Worm (Caenorhabditis elegans): Measurements from ENCODE around the gene F54B11.11.
A peak's percentile ranks its signal among the peaks of the same experiment; 100 is the strongest.

F54B11.11 gene

DNA sequence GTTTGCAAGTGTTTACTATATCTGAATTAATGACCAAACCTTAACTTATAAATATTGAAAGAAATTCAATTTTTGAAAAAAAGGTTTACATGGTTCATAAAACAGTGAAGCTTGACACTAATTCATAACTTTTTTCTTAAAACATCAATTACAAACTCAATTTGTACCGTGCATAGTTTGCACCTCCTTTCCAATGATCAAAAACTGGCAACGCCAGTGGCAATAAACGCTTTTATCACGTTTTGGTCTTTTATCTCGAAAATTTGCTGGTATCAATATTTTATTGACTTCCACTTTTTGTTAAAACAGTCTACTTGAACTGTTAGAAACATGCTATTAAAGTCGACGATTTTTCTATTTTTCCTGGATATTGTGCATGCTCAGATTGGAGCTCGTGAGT is at the start of gene F54B11.11:
F54B11.11 (plus strand) TSS at position 301 of the 400 bp plus-strand sequence.
- TF ChIP-seq egl-27 (tag; optimal IDR thresholded peaks at IDR 0.05) (no peak), nhr-129 (tag; optimal IDR thresholded peaks at IDR 0.05) (no peak), F13H6.1 (tag; optimal IDR thresholded peaks at IDR 0.05) (no peak), ZK546.5 (tag; optimal IDR thresholded peaks at IDR 0.05) (no peak), mbf-1 (tag; optimal IDR thresholded peaks at IDR 0.05) (no peak)

- TF ChIP-seq sma-3 (GFP tag; optimal IDR thresholded peaks at IDR 0.05): no peak
- no peak for TF ChIP-seq elt-3 (tag; optimal IDR thresholded peaks at IDR 0.05)
- TF ChIP-seq gmeb-1 (tag; optimal IDR thresholded peaks at IDR 0.05): no peak
- no peak for TF ChIP-seq unc-39 (tag; optimal IDR thresholded peaks at IDR 0.05)
- TF ChIP-seq ceh-82 (tag; optimal IDR thresholded peaks at IDR 0.05): no peak
- TF ChIP-seq nhr-77 (tag; optimal IDR thresholded peaks at IDR 0.05): no peak
- TF ChIP-seq blmp-1 (tag; optimal IDR thresholded peaks at IDR 0.05; ENCODE audit: insufficient read depth): no peak
- TF ChIP-seq crh-2 (tag; optimal IDR thresholded peaks at IDR 0.05): no peak
- TF ChIP-seq ceh-16 (tag; optimal IDR thresholded peaks at IDR 0.05): no peak
- TF ChIP-seq dmd-4 (tag; optimal IDR thresholded peaks at IDR 0.05): no peak
- TF ChIP-seq unc-55 (GFP tag; optimal IDR thresholded peaks at IDR 0.05): no peak
- TF ChIP-seq nhr-21 (tag; optimal IDR thresholded peaks at IDR 0.05): no peak
- no peak for TF ChIP-seq ztf-11 (tag; optimal IDR thresholded peaks at IDR 0.05)
- no peak for TF ChIP-seq nhr-25 (tag; optimal IDR thresholded peaks at IDR 0.05)
Measured at ce11 chrX:13530015-13530778, 48.4 kb upstream of the F54B11.11 start.

ce11 chrX:13532424-13533309 is 45.9 kb upstream of the F54B11.11 start, which contains the start of gene acr-12:
Gene acr-12, plus strand, starts transcription at chrX:13532853.
- TF ChIP-seq lin-11 (tag; optimal IDR thresholded peaks at IDR 0.05) (no peak), nhr-25 (tag; optimal IDR thresholded peaks at IDR 0.05) (no peak), lsy-2 (tag; optimal IDR thresholded peaks at IDR 0.05) (no peak), sma-9 (GFP tag; optimal IDR thresholded peaks at IDR 0.05) (peak; percentile 2), sma-9 (tag; optimal IDR thresholded peaks at IDR 0.05) (no peak), sma-3 (GFP tag; optimal IDR thresholded peaks at IDR 0.05) (no peak), nhr-11 (tag; optimal IDR thresholded peaks at IDR 0.05) (no peak), fos-1 (tag; optimal IDR thresholded peaks at IDR 0.05) (no peak), ceh-16 (tag; optimal IDR thresholded peaks at IDR 0.05) (no peak), ZK546.5 (tag; optimal IDR thresholded peaks at IDR 0.05) (no peak), nhr-6 (tag; optimal IDR thresholded peaks at IDR 0.05) (no peak), nhr-129 (tag; optimal IDR thresholded peaks at IDR 0.05) (no peak), unc-55 (GFP tag; optimal IDR thresholded peaks at IDR 0.05) (peak; percentile 17)

- TF ChIP-seq ama-1 (optimal IDR thresholded peaks at IDR 0.05): no peak
- TF ChIP-seq ceh-16 (tag; optimal IDR thresholded peaks at IDR 0.05): no peak
- TF ChIP-seq elt-3 (tag; optimal IDR thresholded peaks at IDR 0.05): no peak
- no peak for TF ChIP-seq R02D3.7 (tag; optimal IDR thresholded peaks at IDR 0.05)
- no peak for TF ChIP-seq nhr-10 (tag; optimal IDR thresholded peaks at IDR 0.05)
- no peak for TF ChIP-seq fos-1 (tag; optimal IDR thresholded peaks at IDR 0.05)
- no peak for TF ChIP-seq ztf-4 (tag; optimal IDR thresholded peaks at IDR 0.05)
- no peak for TF ChIP-seq peb-1 (tag; optimal IDR thresholded peaks at IDR 0.05)
- no peak for TF ChIP-seq ztf-11 (tag; optimal IDR thresholded peaks at IDR 0.05)
- TF ChIP-seq aly-2 (tag; optimal IDR thresholded peaks at IDR 0.05): no peak
Measured at ce11 chrX:13536759-13537158, 41.8 kb upstream of the F54B11.11 start, which contains the start of gene R01E6.5. Gene R01E6.5, plus strand, starts transcription at chrX:13537059.

- TF ChIP-seq fos-1 (tag; optimal IDR thresholded peaks at IDR 0.05) (peak; percentile 22), lin-39 (tag; optimal IDR thresholded peaks at IDR 0.05) (no peak), ztf-4 (tag; optimal IDR thresholded peaks at IDR 0.05) (peak; percentile 10), egl-27 (tag; optimal IDR thresholded peaks at IDR 0.05) (no peak), nhr-10 (tag; optimal IDR thresholded peaks at IDR 0.05) (no peak), mdl-1 (tag; optimal IDR thresholded peaks at IDR 0.05) (peak; percentile 20 to 49), ceh-82 (tag; optimal IDR thresholded peaks at IDR 0.05) (no peak), ztf-1 (GFP tag; conservative IDR thresholded peaks at IDR 0.05) (no peak), Y55F3AM.14 (GFP tag; optimal IDR thresholded peaks at IDR 0.05) (no peak), nhr-6 (tag; optimal IDR thresholded peaks at IDR 0.05) (peak; percentile 71), gmeb-1 (tag; optimal IDR thresholded peaks at IDR 0.05) (peak; percentile 37), nhr-25 (tag; optimal IDR thresholded peaks at IDR 0.05) (peak; percentile 90), nhr-23 (tag; optimal IDR thresholded peaks at IDR 0.05) (no peak), aly-2 (tag; optimal IDR thresholded peaks at IDR 0.05) (no peak), sma-9 (GFP tag; optimal IDR thresholded peaks at IDR 0.05) (peak; percentile 97), sma-9 (tag; optimal IDR thresholded peaks at IDR 0.05) (no peak), C34F6.9 (tag; optimal IDR thresholded peaks at IDR 0.05) (no peak), nhr-129 (tag; optimal IDR thresholded peaks at IDR 0.05) (peak; percentile 54), elt-3 (tag; optimal IDR thresholded peaks at IDR 0.05) (no peak), lsy-2 (tag; optimal IDR thresholded peaks at IDR 0.05) (peak in 1 of 2 experiments; percentile 23), ama-1 (optimal IDR thresholded peaks at IDR 0.05) (no peak), mbf-1 (tag; optimal IDR thresholded peaks at IDR 0.05) (no peak), peb-1 (tag; optimal IDR thresholded peaks at IDR 0.05) (no peak), dmd-4 (tag; optimal IDR thresholded peaks at IDR 0.05) (no peak), ZK546.5 (tag; optimal IDR thresholded peaks at IDR 0.05) (no peak), nhr-11 (tag; optimal IDR thresholded peaks at IDR 0.05) (no peak), unc-55 (GFP tag; optimal IDR thresholded peaks at IDR 0.05) (no peak), unc-39 (tag; optimal IDR thresholded peaks at IDR 0.05) (no peak)
Measured at ce11 chrX:13539701-13540100, 38.9 kb upstream of the F54B11.11 start.

Measured in whole organism, L2 larva.